Worm (Caenorhabditis elegans): ENCODE data around the gene cyp-33B1.

Gene cyp-33B1

DNA sequence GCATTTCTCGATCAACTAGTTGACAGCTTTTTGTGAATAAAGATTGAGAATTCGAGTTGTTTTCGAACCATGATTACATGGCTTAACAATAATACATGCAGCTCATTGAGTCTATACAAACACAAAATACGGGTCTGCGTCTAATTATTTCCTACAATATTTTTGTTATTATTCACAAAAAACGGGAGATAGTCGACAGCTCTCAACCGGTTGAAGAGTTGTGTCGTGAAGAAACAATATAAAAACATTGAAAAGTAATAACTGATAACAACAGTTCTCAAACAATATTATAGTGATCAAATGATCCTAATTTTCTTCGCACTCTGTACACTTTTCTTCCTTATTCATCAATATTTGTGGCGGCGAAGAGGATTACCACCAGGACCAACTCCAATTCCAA, at the start of gene cyp-33B1:
Gene cyp-33B1 (plus strand): TSS at position 301 of the 400 bp plus-strand sequence.
- TF ChIP-seq nhr-2 (tag; optimal IDR thresholded peaks at IDR 0.05) (no peak), nhr-237 (tag; optimal IDR thresholded peaks at IDR 0.05) (no peak), tbx-8 (GFP tag; optimal IDR thresholded peaks at IDR 0.05) (no peak), snpc-4 (tag; optimal IDR thresholded peaks at IDR 0.05) (no peak)

DNA sequence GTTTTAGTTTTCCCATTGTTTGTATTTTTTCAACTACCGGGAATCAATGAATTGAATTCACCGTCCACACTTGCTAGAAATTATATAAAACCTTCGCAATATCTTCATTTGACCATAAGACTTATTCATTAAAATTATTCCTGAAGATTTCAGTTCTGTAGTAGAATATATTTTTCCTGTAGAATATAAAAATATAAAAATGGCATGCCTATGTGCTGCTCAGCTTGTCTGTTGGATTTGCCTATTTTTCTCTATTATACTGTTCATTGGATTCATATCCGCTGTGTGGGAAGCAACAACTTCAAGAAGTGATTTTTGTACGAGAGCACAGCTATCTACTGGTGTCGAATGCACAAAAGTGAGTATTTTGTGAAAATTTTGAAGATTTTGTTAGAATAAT, 49.5 kb upstream of the cyp-33B1 start, which contains the start of gene F59E11.6:
Gene F59E11.6 (plus strand): TSS at position 111 of the 400 bp plus-strand sequence.
- TF ChIP-seq unc-39 (tag; optimal IDR thresholded peaks at IDR 0.05): no peak
- TF ChIP-seq sem-2 (GFP tag; optimal IDR thresholded peaks at IDR 0.05): no peak
- TF ChIP-seq elt-1 (tag; optimal IDR thresholded peaks at IDR 0.05; ENCODE audit: borderline replicate concordance, insufficient read depth): no peak
- TF ChIP-seq nhr-28 (tag; optimal IDR thresholded peaks at IDR 0.05): no peak
- no peak for TF ChIP-seq snpc-4 (tag; optimal IDR thresholded peaks at IDR 0.05)
- no peak for TF ChIP-seq blmp-1 (tag; optimal IDR thresholded peaks at IDR 0.05)
- TF ChIP-seq mab-5 (tag; optimal IDR thresholded peaks at IDR 0.05): no peak
- TF ChIP-seq nhr-12 (tag; optimal IDR thresholded peaks at IDR 0.05): no peak
- TF ChIP-seq unc-120 (tag; optimal IDR thresholded peaks at IDR 0.05; ENCODE audit: poor library complexity, severe bottlenecking): no peak
- no peak for TF ChIP-seq nhr-2 (tag; optimal IDR thresholded peaks at IDR 0.05)
- TF ChIP-seq tbx-8 (GFP tag; optimal IDR thresholded peaks at IDR 0.05): no peak

DNA sequence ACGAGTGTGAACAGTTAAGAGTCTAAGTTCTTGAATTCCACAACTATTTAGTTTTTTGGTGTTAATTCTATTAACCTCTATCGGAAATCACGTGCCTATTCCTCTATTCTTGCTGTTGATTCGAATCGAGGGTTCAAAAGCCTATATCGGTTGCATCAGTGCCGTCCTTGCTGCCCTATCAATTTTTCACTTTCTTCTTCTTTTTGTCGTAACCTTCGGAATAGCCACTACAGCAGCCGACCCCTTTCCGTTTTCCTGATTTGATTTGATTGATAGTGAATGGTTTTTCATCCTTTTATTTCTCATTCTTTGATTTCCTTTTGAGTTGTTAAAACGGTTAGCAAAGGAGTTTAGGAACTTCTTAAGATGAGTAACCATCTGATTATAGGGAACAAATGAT, 46.9 kb upstream of the cyp-33B1 start:
- TF ChIP-seq nhr-2 (tag; optimal IDR thresholded peaks at IDR 0.05): no peak
- TF ChIP-seq ztf-11 (tag; optimal IDR thresholded peaks at IDR 0.05): no peak
- no peak for TF ChIP-seq nhr-28 (tag; optimal IDR thresholded peaks at IDR 0.05)
- no peak for TF ChIP-seq tbx-8 (GFP tag; optimal IDR thresholded peaks at IDR 0.05)
- TF ChIP-seq drap-1 (GFP tag; optimal IDR thresholded peaks at IDR 0.05): no peak
- TF ChIP-seq flh-1 (GFP tag; optimal IDR thresholded peaks at IDR 0.05): no peak
- no peak for TF ChIP-seq sem-2 (GFP tag; optimal IDR thresholded peaks at IDR 0.05)
- no peak for TF ChIP-seq snpc-4 (tag; optimal IDR thresholded peaks at IDR 0.05)
- TF ChIP-seq unc-39 (tag; optimal IDR thresholded peaks at IDR 0.05): no peak
- TF ChIP-seq ham-2 (GFP tag; optimal IDR thresholded peaks at IDR 0.05): no peak
- TF ChIP-seq sptf-1 (tag; optimal IDR thresholded peaks at IDR 0.05): no peak
- no peak for TF ChIP-seq lin-32 (GFP tag; optimal IDR thresholded peaks at IDR 0.05)
- no peak for TF ChIP-seq ces-1 (GFP tag; optimal IDR thresholded peaks at IDR 0.05)
- no peak for TF ChIP-seq ceh-83 (GFP tag; optimal IDR thresholded peaks at IDR 0.05)
- no peak for TF ChIP-seq hlh-1 (tag; optimal IDR thresholded peaks at IDR 0.05)
- TF ChIP-seq bed-3 (GFP tag; optimal IDR thresholded peaks at IDR 0.05): no peak

DNA sequence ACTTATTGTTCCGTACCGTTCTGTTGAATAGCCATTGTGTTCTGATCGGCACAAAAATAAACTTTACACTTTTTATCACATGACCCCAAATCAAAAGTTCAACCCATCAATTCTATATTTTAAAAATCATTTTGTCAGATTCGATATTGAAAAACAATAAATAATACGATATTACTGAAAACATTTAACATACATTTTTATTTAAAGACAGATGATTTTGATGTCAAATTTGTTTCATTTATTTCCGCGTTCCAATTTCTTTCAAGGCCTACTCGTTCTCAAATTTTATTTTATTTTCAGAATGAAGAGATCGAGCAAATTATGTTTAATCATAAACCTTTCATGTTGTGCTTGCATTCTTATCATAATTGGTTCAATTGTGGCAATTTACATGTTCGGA, 46.3 kb upstream of the cyp-33B1 start, which contains the start of gene F59E11.5:
Gene F59E11.5 (plus strand): TSS at position 301 of the 400 bp plus-strand sequence.
- TF ChIP-seq lsy-2 (tag; optimal IDR thresholded peaks at IDR 0.05) (no peak), snpc-4 (tag; optimal IDR thresholded peaks at IDR 0.05) (no peak), unc-120 (tag; optimal IDR thresholded peaks at IDR 0.05; ENCODE audit: poor library complexity, severe bottlenecking) (no peak), flh-1 (GFP tag; optimal IDR thresholded peaks at IDR 0.05) (no peak)

DNA sequence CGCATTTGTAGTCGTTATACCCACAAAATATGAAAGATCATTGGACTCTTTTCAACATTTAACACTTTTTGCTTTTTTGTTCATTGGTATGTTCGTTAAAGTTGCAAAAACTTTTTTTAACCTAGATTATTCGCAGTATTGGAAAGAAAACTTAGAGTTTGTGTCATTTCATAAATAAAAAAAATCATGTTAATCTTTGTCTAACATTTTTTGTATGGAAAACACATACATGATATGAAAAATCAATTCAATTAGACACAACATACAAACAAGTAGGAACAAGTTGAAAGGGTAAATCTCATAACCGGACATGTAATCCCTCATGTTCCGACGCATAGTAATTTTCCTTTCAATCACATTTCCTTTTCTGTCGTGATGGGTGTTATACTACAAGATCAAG, 40.0 kb upstream of the cyp-33B1 start, which contains the start of gene F59E11.2:
Gene F59E11.2 (plus strand): TSS at position 301 of the 400 bp plus-strand sequence.
- TF ChIP-seq nhr-76 (tag; optimal IDR thresholded peaks at IDR 0.05) (no peak), snpc-4 (tag; optimal IDR thresholded peaks at IDR 0.05) (no peak)

DNA sequence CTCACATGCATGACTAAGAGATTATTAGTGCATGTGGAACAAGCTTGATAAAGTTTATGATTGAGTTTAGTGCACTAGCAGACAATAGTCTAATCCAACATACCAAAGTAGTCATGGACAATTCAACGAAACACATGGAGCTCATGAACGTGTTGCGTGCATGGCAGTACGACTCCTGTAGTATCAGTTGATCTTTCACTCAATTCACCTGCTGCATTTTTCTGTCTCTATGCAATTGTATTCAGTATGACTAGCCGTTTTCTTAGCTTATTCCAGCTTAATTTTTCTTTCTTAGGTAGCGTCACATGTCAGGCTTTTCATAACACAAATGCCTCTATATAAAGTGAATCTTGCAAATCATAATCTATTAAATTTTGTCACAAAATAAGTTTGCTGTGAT, 37.8 kb upstream of the cyp-33B1 start, which contains the start of gene srx-1:
Gene srx-1 (plus strand): TSS at position 382 of the 400 bp plus-strand sequence.
- no peak for TF ChIP-seq lsy-2 (tag; optimal IDR thresholded peaks at IDR 0.05)
- no peak for TF ChIP-seq sem-2 (GFP tag; optimal IDR thresholded peaks at IDR 0.05)
- TF ChIP-seq unc-39 (tag; optimal IDR thresholded peaks at IDR 0.05): no peak
- no peak for TF ChIP-seq nhr-28 (tag; optimal IDR thresholded peaks at IDR 0.05)
- TF ChIP-seq ham-2 (GFP tag; optimal IDR thresholded peaks at IDR 0.05): no peak
- no peak for TF ChIP-seq M03D4.4 (tag; optimal IDR thresholded peaks at IDR 0.05)
- TF ChIP-seq unc-62 (GFP tag; optimal IDR thresholded peaks at IDR 0.05): no peak
- TF ChIP-seq elt-3 (tag; optimal IDR thresholded peaks at IDR 0.05): no peak
- no peak for TF ChIP-seq tbx-8 (GFP tag; optimal IDR thresholded peaks at IDR 0.05)
- TF ChIP-seq sptf-1 (tag; optimal IDR thresholded peaks at IDR 0.05): no peak
- no peak for TF ChIP-seq hlh-1 (tag; optimal IDR thresholded peaks at IDR 0.05)
- TF ChIP-seq ceh-39 (tag; optimal IDR thresholded peaks at IDR 0.05): no peak
- no peak for TF ChIP-seq mab-5 (tag; optimal IDR thresholded peaks at IDR 0.05)
- no peak for TF ChIP-seq mep-1 (tag; optimal IDR thresholded peaks at IDR 0.05)
- TF ChIP-seq nhr-12 (tag; optimal IDR thresholded peaks at IDR 0.05): no peak
- TF ChIP-seq flh-1 (GFP tag; optimal IDR thresholded peaks at IDR 0.05): no peak
- no peak for TF ChIP-seq ztf-11 (tag; optimal IDR thresholded peaks at IDR 0.05)
- TF ChIP-seq mls-2 (tag; optimal IDR thresholded peaks at IDR 0.05): no peak

Measured in whole organism, mixed stage, embryonic.